Worm (Caenorhabditis elegans) whole organism, L4/young adult: Measurements from ENCODE around the gene F53E10.6.
"Not testable (repeated sequence)": the region's sequence is repeated elsewhere in the genome, so short reads cannot be mapped to it uniquely, and the experiment has no call there.

ENCODE experiments used
- W03F9.2 ChIP-seq: fragments of 150-350 bp; optimal IDR thresholded peaks from 2 replicates; lab custom pipeline; 2014; ENCODE audit warnings: missing biosample characterization, missing genetic modification characterization
- dao-5 ChIP-seq: sonication (generic microtip); optimal IDR thresholded peaks from 2 replicates; lab custom pipeline; 2016; ENCODE audit warnings: missing genotype, missing genetic modification characterization, moderate library complexity, missing compliant biosample characterization
- him-1 ChIP-seq: sonication (generic microtip); optimal IDR thresholded peaks from 2 replicates; lab custom pipeline; 2016; ENCODE audit warnings: missing genotype, missing genetic modification reagents, missing genetic modification characterization, missing compliant biosample characterization

F53E10.6 gene

DNA sequence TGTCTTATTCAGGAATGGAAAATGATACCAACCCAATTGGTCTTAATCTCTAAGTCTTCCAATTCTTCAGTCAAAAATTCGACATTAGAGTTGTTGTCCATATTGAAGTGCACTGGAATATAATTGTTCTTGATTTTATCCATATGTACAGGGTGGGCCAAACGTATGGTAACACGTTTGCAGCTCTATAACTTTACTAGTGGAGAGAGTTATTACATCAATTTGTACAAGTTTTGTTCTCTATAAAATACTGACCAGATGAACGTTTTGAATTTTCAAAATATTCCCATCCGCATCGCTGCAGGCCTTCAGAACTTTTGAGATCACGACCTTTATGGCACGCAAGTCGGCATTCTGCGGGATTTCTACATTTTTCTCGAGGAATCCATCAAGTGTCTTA is 4.0 kb downstream of the F53E10.6 start, which contains the start of gene F53E10.5:
TSS of gene F53E10.5 (minus strand) at position 101 of the 400 bp plus-strand sequence.
- not testable (repeated sequence) for TF ChIP-seq him-1 (tag; lab: Kevin White, UChicago); W03F9.2; dao-5

DNA sequence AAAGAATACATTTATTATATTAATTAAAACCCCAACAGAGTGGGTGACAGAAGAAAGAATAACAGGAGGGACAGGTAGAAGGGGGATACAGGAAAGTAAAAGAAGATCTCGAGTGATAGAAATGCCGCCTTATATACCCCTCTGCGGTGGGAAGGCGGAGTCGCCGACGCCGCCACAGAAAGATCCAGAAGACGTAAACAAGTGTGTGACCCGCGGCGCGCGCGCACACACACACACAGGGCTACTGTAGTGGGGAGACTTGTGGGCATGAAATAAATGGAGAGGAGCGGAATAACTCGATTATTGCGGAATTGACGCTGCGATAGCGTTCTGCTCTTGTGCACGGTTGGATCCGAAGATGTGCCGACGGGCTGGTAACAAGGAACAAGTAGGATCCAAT is 7.1 kb downstream of the F53E10.6 start:
- no peak for TF ChIP-seq dao-5

- TF ChIP-seq him-1 (tag; lab: Kevin White, UChicago) (no peak), W03F9.2 (no peak), dao-5 (no peak)
These were observed 10.6 kb downstream of the F53E10.6 start, which contains the start of gene irg-3 for ce11 chrV:2592173-2592676. Gene irg-3 (plus strand): TSS chrV:2592591.

DNA sequence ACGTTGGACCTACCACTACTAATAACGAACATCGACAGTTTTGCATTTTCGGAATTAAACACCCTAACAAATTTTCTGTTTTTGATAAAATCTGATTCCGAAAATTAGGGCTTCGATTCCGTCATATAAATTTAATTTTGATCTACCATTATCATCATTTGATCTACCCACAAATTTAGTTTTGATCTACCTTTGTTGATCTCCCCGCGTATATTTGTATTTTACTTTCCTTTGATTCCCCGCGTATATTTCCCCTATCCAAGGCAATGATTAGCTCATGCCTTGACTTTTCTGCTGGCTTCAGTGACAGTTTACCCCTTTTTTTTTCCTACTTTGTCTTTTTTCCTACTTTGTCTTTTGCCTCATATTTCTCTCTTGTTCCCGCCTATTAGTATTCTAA is 13.0 kb downstream of the F53E10.6 start:
- TF ChIP-seq him-1 (tag; lab: Kevin White, UChicago) (no peak), W03F9.2 (no peak), dao-5 (no peak)

DNA sequence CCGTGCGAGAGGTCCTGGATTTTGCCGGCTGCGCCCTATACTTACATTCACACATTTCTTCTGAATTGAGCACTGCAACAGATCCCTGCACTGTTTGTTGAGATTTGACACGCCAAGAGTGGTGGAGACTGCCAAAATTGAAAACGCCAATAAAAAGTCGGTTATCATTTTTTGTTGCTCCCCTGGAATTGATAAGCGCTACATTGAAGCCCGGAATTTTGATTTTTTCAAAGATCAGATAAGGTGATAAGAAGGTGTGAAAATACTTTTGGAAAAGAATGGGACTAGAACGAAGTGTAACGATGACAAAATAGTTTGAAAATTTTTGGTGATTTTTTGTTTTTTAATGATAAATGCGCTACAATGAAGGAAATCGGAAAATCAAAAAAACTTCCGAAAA is 17.1 kb downstream of the F53E10.6 start, which contains the start of gene C29G2.6:
TSS of gene C29G2.6 (minus strand) at position 182 of the 400 bp plus-strand sequence.
- TF ChIP-seq him-1 (tag; lab: Kevin White, UChicago) (no peak), dao-5 (no peak), W03F9.2 (no peak)

DNA sequence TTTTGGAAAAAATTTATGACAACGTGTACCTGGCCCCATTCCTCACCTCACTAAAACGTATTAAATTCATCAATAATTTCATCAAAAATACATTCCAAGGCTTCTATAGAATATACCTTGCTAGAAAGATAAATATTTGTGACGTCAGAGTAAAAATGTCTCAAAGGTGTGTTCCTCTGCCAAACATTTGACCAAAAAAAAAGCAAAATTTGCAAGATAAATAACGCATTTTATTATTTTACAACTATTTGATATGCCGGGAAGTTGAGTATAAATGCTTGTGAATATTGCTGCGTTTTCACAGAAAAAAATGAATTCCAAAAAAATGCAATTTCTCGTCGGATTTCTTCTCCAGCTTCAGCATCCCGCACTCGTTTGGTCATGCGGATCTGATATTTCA is 22.3 kb downstream of the F53E10.6 start, which contains the start of gene C29G2.3:
TSS of gene C29G2.3 (plus strand) at position 301 of the 400 bp plus-strand sequence.
- TF ChIP-seq W03F9.2, result no peak
- no peak for TF ChIP-seq dao-5
- no peak for TF ChIP-seq him-1 (tag; lab: Kevin White, UChicago)

- TF ChIP-seq W03F9.2 (no peak), dao-5 (no peak), him-1 (tag; lab: Kevin White, UChicago) (no peak)
These were observed 25.3 kb downstream of the F53E10.6 start, which contains the start of gene srt-4 for ce11 chrV:2577603-2578002. Gene srt-4 (plus strand): TSS chrV:2577903.

DNA sequence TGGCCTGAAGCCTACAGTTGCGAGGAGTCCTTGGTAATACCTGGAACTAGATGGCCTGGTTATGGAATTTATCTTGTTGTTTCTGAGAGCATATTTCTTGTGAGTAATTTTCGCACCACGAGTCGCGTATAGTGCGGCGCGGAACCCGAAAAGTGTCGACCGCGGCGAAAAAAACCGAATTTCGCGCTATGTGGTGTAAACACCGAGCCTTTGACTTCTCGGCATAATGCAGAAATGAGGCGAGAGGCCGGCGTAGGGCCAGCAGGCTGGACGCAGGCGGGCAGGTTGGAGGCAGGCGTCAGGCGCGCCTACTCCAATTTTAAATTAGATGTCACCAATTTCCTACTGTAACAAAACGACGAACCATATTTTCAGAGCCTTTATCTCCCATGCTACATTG is 27.1 kb downstream of the F53E10.6 start:
- TF ChIP-seq dao-5, result no peak
- no peak for TF ChIP-seq him-1 (tag; lab: Kevin White, UChicago)
- no peak for TF ChIP-seq W03F9.2

DNA sequence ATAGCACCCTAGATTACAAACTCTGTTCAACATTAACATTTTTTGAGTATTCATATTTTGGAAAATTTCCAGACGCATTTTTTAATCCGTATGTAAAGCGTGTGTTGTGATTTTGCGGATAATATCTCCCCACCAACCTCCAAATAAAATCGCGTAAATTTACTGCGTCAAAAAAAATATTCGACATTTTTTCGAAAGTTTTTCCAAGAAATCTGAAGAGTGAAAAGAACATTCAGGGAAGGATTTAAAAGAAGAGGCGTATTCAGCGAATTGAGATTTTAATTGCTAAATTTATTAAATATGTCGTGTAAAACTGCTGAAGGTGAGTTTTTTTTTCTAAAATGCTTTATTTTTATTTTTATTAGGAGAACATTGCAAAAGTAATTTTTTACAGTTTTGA is 29.0 kb downstream of the F53E10.6 start, which contains the start of gene nhr-290:
TSS of gene nhr-290 (plus strand) at position 301 of the 400 bp plus-strand sequence.
- no peak for TF ChIP-seq dao-5
- TF ChIP-seq him-1 (tag; lab: Kevin White, UChicago), result no peak
- TF ChIP-seq W03F9.2, result no peak

- TF ChIP-seq W03F9.2 (no peak), dao-5 (no peak), him-1 (tag; lab: Kevin White, UChicago) (no peak)
These were observed 29.8 kb downstream of the F53E10.6 start, which contains the start of gene srj-20 for ce11 chrV:2573108-2573507. Gene srj-20 (minus strand): TSS chrV:2573208.

DNA sequence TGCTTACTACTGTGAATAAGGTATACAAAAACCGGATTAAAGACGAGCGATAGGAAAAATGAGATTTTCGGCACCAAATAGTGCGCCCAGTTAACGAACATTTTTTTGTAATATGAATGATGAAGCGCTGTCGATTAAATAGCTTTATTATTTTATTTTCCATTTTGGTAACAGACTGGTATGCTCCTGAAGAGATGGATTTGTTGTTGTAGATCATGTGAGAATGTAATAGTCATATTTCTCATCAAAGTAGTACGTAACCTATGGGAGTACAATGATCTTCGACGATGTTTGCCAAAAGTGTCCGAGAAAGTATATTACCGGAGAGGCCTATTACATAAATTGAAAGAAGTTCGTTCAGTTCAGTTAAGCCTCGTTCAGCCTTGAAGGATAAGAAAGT is 32.2 kb downstream of the F53E10.6 start, which contains the start of gene srj-19:
TSS of gene srj-19 (minus strand) at position 101 of the 400 bp plus-strand sequence.
- TF ChIP-seq him-1 (tag; lab: Kevin White, UChicago) (no peak), W03F9.2 (no peak), dao-5 (no peak)

ce11 chrV:2565525-2565924 is 37.3 kb downstream of the F53E10.6 start, which contains the start of gene Y45G12C.1:
Gene Y45G12C.1 (plus strand): TSS chrV:2565683.
- no peak for TF ChIP-seq dao-5
- TF ChIP-seq him-1 (tag; lab: Kevin White, UChicago), result no peak
- no peak for TF ChIP-seq W03F9.2

ce11 chrV:2561390-2561789 is 41.5 kb downstream of the F53E10.6 start, which contains the start of gene gst-10:
Gene gst-10 (plus strand): TSS chrV:2561690.
- not testable (repeated sequence) for TF ChIP-seq dao-5; W03F9.2; him-1 (tag; lab: Kevin White, UChicago)
